Worm (Caenorhabditis elegans): ENCODE measurements around the gene col-125.
"Not testable (repeated sequence)": the region's sequence is repeated elsewhere in the genome, so short reads cannot be mapped to it uniquely, and the experiment has no call there.

DNA sequence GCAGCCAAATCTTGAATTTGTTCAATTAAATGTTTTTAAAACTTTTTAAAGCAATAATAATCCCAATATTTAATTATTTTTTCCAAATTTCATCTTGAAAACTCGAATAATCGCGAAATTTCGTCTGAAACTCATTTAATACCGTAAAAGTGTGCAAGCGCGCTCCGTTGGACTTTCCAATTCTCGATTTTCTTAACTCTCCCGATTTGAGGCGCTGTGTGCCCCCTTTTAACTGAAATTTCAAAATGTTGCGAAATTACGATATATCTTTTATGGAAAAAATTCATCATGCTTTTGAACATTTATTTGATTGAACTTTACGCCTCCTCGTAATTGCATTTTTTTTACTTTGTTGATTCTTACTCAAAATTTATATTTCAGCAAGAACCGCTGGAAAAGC lies 22.9 kb upstream of the col-125 start, which contains the start of gene R07H5.11:
- not testable (repeated sequence) for TF ChIP-seq rnt-1 (tag; optimal IDR thresholded peaks at IDR 0.05); mab-9 (GFP tag; IDR thresholded peaks at IDR 0.05); fkh-10 (GFP tag; optimal IDR thresholded peaks at IDR 0.05); snpc-4 (tag; optimal IDR thresholded peaks at IDR 0.05)

All from whole organism, L1 larva.